Fruit fly (Drosophila melanogaster) whole organism: ENCODE measurements around the gene Naa30A.

Source experiments
- CG8478 ChIP-seq: fragments of >200 bp; optimal IDR thresholded peaks from 2 replicates; lab custom pipeline; 2018; ENCODE audit warnings: inconsistent platforms
- Dll ChIP-seq: fragments of >200 bp; optimal IDR thresholded peaks from 2 replicates; lab custom pipeline; 2017
- pan ChIP-seq: fragments of >200 bp; optimal IDR thresholded peaks from 2 replicates; lab custom pipeline; 2017
- usp ChIP-seq: fragments of >200 bp; optimal IDR thresholded peaks from 2 replicates; lab custom pipeline; 2017; ENCODE audit warnings: missing biosample characterization, missing genetic modification characterization, mixed read lengths

- TF ChIP-seq pan (no peak), Dll (lab: Kevin White, UChicago) (no peak), CG8478 (lab: Kevin White, UChicago) (no peak), usp (GFP tag; lab: Kevin White, UChicago) (no peak)
Measured at dm6 chrX:1320144-1320981, 21.5 kb upstream of the Naa30A start.
